Fruit fly (Drosophila melanogaster): Measurements from ENCODE around the gene CG2975.

The CG2975 gene

DNA sequence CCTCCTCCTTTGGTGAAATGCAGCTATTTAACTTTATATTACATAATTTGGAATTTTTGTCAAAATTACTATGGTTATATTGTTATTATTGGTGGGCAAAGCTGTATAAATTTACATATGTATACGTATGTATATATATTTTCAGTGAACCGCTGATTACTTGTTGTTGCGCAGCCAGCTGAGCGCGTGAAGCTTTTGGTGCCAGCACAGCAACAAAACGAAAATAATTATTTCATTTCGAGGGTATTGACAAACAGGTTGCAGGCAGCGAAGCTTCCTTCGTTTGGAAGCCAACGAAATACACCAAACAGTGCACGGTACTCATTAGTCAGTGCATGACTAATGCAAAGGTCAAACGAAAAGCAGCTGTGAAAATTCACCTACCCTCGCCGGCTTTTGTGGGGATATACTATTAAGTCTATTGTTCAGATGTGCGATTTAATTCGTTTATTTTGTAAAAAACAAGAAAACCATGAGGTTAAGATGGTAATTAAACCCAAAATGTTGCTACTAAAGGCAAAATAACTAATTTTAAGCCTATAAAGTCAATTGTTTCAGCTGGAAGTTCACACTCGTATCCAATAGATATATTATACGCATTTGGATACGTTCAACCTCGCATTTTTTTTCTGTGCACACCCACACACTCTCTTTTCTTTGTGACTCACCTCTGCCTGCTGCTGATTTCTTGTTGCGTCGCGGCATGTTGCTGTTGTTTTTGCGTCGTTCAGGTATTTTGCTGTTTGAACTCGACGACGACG lies 33.2 kb downstream of the CG2975 start:
- TF ChIP-seq CG15269 (tag; optimal IDR thresholded peaks at IDR 0.05) = peak; percentile 41
- TF ChIP-seq Dip2 (GFP tag; IDR thresholded peaks at IDR 0.05) = no peak
- TF ChIP-seq gro (GFP tag; optimal IDR thresholded peaks at IDR 0.05) = no peak
- TF ChIP-seq sob (GFP tag; IDR thresholded peaks at IDR 0.05) = 0 out of 2 replicates have a peak, but pooled peaks have one; percentile 6
- TF ChIP-seq Gug (GFP tag; IDR thresholded peaks at IDR 0.05) = peak; percentile 9; the same call in 1 of the 4 replicates
- TF ChIP-seq E2f2 (GFP tag; IDR thresholded peaks at IDR 0.05) = peak; percentile 10; the same call in 1 of the 2 replicates
- TF ChIP-seq Med (GFP tag) = peak; percentile 79
- TF ChIP-seq slou (GFP tag; optimal IDR thresholded peaks at IDR 0.05) = peak; percentile 32
- TF ChIP-seq CG10321 (GFP tag; IDR thresholded peaks at IDR 0.05) = no peak
- TF ChIP-seq luna (GFP tag; optimal IDR thresholded peaks at IDR 0.05) = peak; percentile 30
- TF ChIP-seq Tbp (GFP tag; optimal IDR thresholded peaks at IDR 0.05) = no peak
- peak; percentile 79 for TF ChIP-seq zf30C (GFP tag; optimal IDR thresholded peaks at IDR 0.05)
- TF ChIP-seq Mrtf (GFP tag; IDR thresholded peaks at IDR 0.05) = peak; percentile 42; the same call in 1 of the 3 replicates
- TF ChIP-seq Hr78 (GFP tag; optimal IDR thresholded peaks at IDR 0.05) = peak in 1 of 2 experiments; percentile 66
- peak; percentile 11; the same call in 1 of the 2 replicates for TF ChIP-seq vvl (GFP tag; IDR thresholded peaks at IDR 0.05)
- no peak for TF ChIP-seq unc-4 (GFP tag; IDR thresholded peaks at IDR 0.05; ENCODE audit: partially characterized antibody)
- peak; percentile 1 for TF ChIP-seq D19A (tag; optimal IDR thresholded peaks at IDR 0.05)
- TF ChIP-seq CG12391 (tag; optimal IDR thresholded peaks at IDR 0.05) = no peak
- peak; percentile 38 for TF ChIP-seq CG3281 (GFP tag; optimal IDR thresholded peaks at IDR 0.05)
- TF ChIP-seq ATbp (GFP tag; optimal IDR thresholded peaks at IDR 0.05) = peak; percentile 7
- TF ChIP-seq CG32532 (GFP tag; IDR thresholded peaks at IDR 0.05) = peak; percentile 49
- TF ChIP-seq grau (tag; optimal IDR thresholded peaks at IDR 0.05) = peak; percentile 12
- TF ChIP-seq lov (optimal IDR thresholded peaks at IDR 0.05) = no peak
- TF ChIP-seq lov (GFP tag; IDR thresholded peaks at IDR 0.05) = no peak
- peak; percentile 23; the same call in 1 of the 2 replicates for TF ChIP-seq lmd (GFP tag; IDR thresholded peaks at IDR 0.05)
- peak; percentile 13 for TF ChIP-seq kah (GFP tag; optimal IDR thresholded peaks at IDR 0.05)
- no peak for TF ChIP-seq fru (optimal IDR thresholded peaks at IDR 0.05)
- TF ChIP-seq CG17328 (GFP tag; IDR thresholded peaks at IDR 0.05) = no peak
- peak; percentile 11 for TF ChIP-seq CG9609 (GFP tag; optimal IDR thresholded peaks at IDR 0.05)
- TF ChIP-seq nmo (GFP tag; optimal IDR thresholded peaks at IDR 0.05) = peak; percentile 7
- no peak for TF ChIP-seq CG32772 (GFP tag; IDR thresholded peaks at IDR 0.05)
- TF ChIP-seq Aef1 (GFP tag; IDR thresholded peaks at IDR 0.05) = no peak
- no peak for TF ChIP-seq HLH54F (GFP tag; optimal IDR thresholded peaks at IDR 0.05)
- peak; percentile 77 for TF ChIP-seq Ets65A (GFP tag)
- peak; percentile 30 for TF ChIP-seq caup (GFP tag; optimal IDR thresholded peaks at IDR 0.05; ENCODE audit: severe bottlenecking)
- TF ChIP-seq B-H1 (GFP tag; IDR thresholded peaks at IDR 0.05) = no peak
- no peak for TF ChIP-seq hkb (optimal IDR thresholded peaks at IDR 0.05)
- TF ChIP-seq hkb (GFP tag; IDR thresholded peaks at IDR 0.05) = peak; percentile 17; the same call in 1 of the 2 replicates
- no peak for TF ChIP-seq CG16815 (GFP tag; optimal IDR thresholded peaks at IDR 0.05)
- peak; percentile 31 for TF ChIP-seq CG10979 (tag; optimal IDR thresholded peaks at IDR 0.05)
- TF ChIP-seq CG7556 (GFP tag; optimal IDR thresholded peaks at IDR 0.05) = peak; percentile 20
- no peak for TF ChIP-seq zfh1 (GFP tag; IDR thresholded peaks at IDR 0.05)
- peak; percentile 10 for TF ChIP-seq CG33213 (GFP tag; optimal IDR thresholded peaks at IDR 0.05)
- TF ChIP-seq Drgx (GFP tag; IDR thresholded peaks at IDR 0.05) = peak; percentile 30; the same call in 1 of the 2 replicates
- TF ChIP-seq CG8281 (tag; optimal IDR thresholded peaks at IDR 0.05) = no peak
- no peak for TF ChIP-seq HHEX (GFP tag; optimal IDR thresholded peaks at IDR 0.05)
- no peak for TF ChIP-seq jing (GFP tag; optimal IDR thresholded peaks at IDR 0.05)
- TF ChIP-seq CG4328 (GFP tag; optimal IDR thresholded peaks at IDR 0.05) = peak; percentile 21
- TF ChIP-seq crc (GFP tag; optimal IDR thresholded peaks at IDR 0.05) = peak; percentile 22
- TF ChIP-seq Six4 (GFP tag; optimal IDR thresholded peaks at IDR 0.05) = peak; percentile 5

Measured in whole organism, embryonic.